Worm (Caenorhabditis elegans): ENCODE results near the gene dgk-5.

The dgk-5 gene

DNA sequence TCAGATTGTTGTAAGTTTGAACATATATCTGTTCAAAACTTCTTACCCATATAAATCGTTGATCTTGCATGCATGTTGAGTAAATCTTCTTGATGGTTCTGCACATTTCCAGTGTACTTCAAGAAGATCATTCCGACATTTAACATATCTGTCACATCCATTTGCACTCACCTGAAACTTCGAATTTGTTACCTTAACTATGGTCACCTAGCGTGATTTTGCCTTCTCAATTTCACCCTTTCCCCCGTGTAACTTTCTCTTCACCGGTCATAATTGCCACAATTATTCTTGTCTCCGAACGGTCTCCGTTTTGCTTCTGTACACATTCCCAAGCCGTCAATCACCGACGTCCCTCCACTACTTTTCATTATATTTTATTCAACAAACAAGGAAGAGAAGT is 42.5 kb upstream of the dgk-5 start:
- TF ChIP-seq egl-5 (tag; optimal IDR thresholded peaks at IDR 0.05) (no peak), unc-39 (tag; optimal IDR thresholded peaks at IDR 0.05) (no peak), nhr-77 (tag; optimal IDR thresholded peaks at IDR 0.05) (no peak), snpc-4 (tag; optimal IDR thresholded peaks at IDR 0.05) (no peak), elt-1 (tag; optimal IDR thresholded peaks at IDR 0.05) (no peak), sea-2 (GFP tag; optimal IDR thresholded peaks at IDR 0.05) (no peak), nhr-25 (tag; optimal IDR thresholded peaks at IDR 0.05) (no peak), fkh-2 (tag; optimal IDR thresholded peaks at IDR 0.05) (no peak), fkh-10 (GFP tag; optimal IDR thresholded peaks at IDR 0.05) (no peak), fos-1 (tag; optimal IDR thresholded peaks at IDR 0.05) (no peak), nhr-43 (tag; optimal IDR thresholded peaks at IDR 0.05; ENCODE audit: poor library complexity, severe bottlenecking) (no peak), nhr-12 (tag; optimal IDR thresholded peaks at IDR 0.05) (no peak), nhr-11 (tag; optimal IDR thresholded peaks at IDR 0.05) (no peak), zag-1 (tag; optimal IDR thresholded peaks at IDR 0.05) (no peak), mml-1 (tag; optimal IDR thresholded peaks at IDR 0.05) (no peak), daf-12 (tag; optimal IDR thresholded peaks at IDR 0.05) (no peak), lin-15B (tag; optimal IDR thresholded peaks at IDR 0.05) (no peak), elt-3 (tag; optimal IDR thresholded peaks at IDR 0.05) (no peak), lin-39 (tag; optimal IDR thresholded peaks at IDR 0.05) (no peak), eor-1 (tag; optimal IDR thresholded peaks at IDR 0.05) (no peak)

DNA sequence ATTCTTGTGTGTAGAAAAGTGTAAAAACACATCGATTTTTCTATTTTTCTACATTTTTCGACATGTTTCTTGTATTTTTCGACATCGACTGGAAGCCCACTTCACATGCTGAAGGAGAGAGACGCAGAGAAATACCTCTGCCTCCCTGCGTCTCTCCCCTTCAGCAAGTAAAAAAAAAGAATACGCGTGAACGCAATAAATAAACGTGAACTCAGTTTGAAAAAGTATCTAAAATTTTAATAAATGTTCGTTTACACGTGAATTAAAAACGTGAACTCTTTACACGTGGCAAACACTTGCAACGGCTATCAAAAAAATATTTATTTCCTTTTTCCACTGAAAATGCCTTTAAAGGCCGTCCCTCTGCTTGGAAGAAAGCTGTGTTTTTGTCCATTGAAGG is 31.9 kb upstream of the dgk-5 start, which contains the start of gene R05G9.1:
R05G9.1 (plus strand) TSS at position 343 of the 400 bp plus-strand sequence.
- TF ChIP-seq tbx-2 (tag; optimal IDR thresholded peaks at IDR 0.05), result no peak
- TF ChIP-seq nfya-1 (tag; optimal IDR thresholded peaks at IDR 0.05; ENCODE audit: insufficient read depth), result no peak
- no peak for TF ChIP-seq ztf-4 (tag; optimal IDR thresholded peaks at IDR 0.05)
- TF ChIP-seq nhr-67 (tag; optimal IDR thresholded peaks at IDR 0.05), result no peak
- no peak for TF ChIP-seq R02D3.7 (tag; optimal IDR thresholded peaks at IDR 0.05)
- TF ChIP-seq daf-12 (tag; optimal IDR thresholded peaks at IDR 0.05), result no peak
- no peak for TF ChIP-seq elt-1 (tag; optimal IDR thresholded peaks at IDR 0.05)
- no peak for TF ChIP-seq nhr-11 (tag; optimal IDR thresholded peaks at IDR 0.05)
- no peak for TF ChIP-seq egl-5 (tag; optimal IDR thresholded peaks at IDR 0.05)
- TF ChIP-seq elt-2 (tag; optimal IDR thresholded peaks at IDR 0.05), result no peak
- TF ChIP-seq sea-2 (GFP tag; optimal IDR thresholded peaks at IDR 0.05), result no peak
- TF ChIP-seq unc-39 (tag; optimal IDR thresholded peaks at IDR 0.05), result no peak
- TF ChIP-seq fos-1 (tag; optimal IDR thresholded peaks at IDR 0.05), result no peak
- TF ChIP-seq ceh-9 (tag; optimal IDR thresholded peaks at IDR 0.05), result no peak
- no peak for TF ChIP-seq lin-15B (tag; optimal IDR thresholded peaks at IDR 0.05)
- no peak for TF ChIP-seq elt-3 (tag; optimal IDR thresholded peaks at IDR 0.05)

DNA sequence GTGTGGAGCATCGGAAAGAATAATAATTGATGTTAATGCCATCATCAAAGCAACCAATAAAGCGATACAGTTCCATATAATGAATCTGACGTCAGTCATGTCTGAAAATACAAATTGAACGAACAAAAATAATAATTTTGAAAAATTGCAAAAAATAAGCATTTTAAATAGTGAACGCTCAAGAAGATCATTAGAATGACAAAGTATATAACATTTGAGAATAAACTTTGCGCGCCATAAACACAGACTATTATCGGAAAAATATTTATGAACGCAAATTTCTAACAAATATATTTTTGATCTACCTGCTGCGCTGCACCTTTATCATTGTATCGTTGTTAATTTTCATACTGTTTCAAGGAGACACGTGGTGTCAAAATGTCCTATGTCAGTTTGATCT is 30.5 kb upstream of the dgk-5 start, which contains the start of gene R05G9.3:
R05G9.3 (minus strand) TSS at position 101 of the 400 bp plus-strand sequence.
- no peak for TF ChIP-seq sea-2 (GFP tag; optimal IDR thresholded peaks at IDR 0.05)
- no peak for TF ChIP-seq egl-27 (tag; optimal IDR thresholded peaks at IDR 0.05)
- no peak for TF ChIP-seq hmg-11 (tag; optimal IDR thresholded peaks at IDR 0.05)
- no peak for TF ChIP-seq R02D3.7 (tag; optimal IDR thresholded peaks at IDR 0.05)
- TF ChIP-seq unc-62 (GFP tag; optimal IDR thresholded peaks at IDR 0.05), result no peak
- TF ChIP-seq eor-1 (tag; optimal IDR thresholded peaks at IDR 0.05), result no peak
- TF ChIP-seq fkh-2 (tag; optimal IDR thresholded peaks at IDR 0.05), result no peak
- no peak for TF ChIP-seq daf-12 (tag; optimal IDR thresholded peaks at IDR 0.05)
- no peak for TF ChIP-seq ztf-4 (tag; optimal IDR thresholded peaks at IDR 0.05)
- no peak for TF ChIP-seq fos-1 (tag; optimal IDR thresholded peaks at IDR 0.05)
- TF ChIP-seq ama-1 (optimal IDR thresholded peaks at IDR 0.05), result no peak

DNA sequence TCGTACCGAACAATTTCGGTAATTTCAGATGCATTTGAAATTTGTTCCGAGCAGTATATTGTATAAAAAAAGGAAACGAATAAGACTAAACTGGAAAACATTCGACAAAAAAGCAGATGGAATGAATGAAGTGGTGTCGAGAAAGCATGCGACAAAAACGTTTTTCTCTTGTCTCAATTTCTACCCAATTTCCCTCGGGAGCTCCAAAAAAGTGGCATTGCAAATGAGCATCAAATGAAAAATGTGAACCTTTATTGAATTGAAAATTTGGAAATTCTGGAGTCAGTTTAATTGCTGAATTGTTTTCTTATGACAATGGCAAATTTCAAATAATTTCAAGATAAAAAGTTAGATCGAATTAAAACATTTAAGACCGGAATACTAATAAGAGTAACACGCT is 29.3 kb upstream of the dgk-5 start, which contains the start of gene R05G9.5:
R05G9.5 (minus strand) TSS at position 101 of the 400 bp plus-strand sequence.
- TF ChIP-seq ZK546.5 (tag; optimal IDR thresholded peaks at IDR 0.05) (no peak), nfya-1 (tag; optimal IDR thresholded peaks at IDR 0.05; ENCODE audit: insufficient read depth) (no peak), skn-1 (tag; optimal IDR thresholded peaks at IDR 0.05) (no peak), ceh-9 (tag; optimal IDR thresholded peaks at IDR 0.05) (no peak), lin-15B (tag; optimal IDR thresholded peaks at IDR 0.05) (no peak), egl-5 (tag; optimal IDR thresholded peaks at IDR 0.05) (no peak), lsy-12 (tag; optimal IDR thresholded peaks at IDR 0.05) (no peak), elt-1 (tag; optimal IDR thresholded peaks at IDR 0.05) (no peak), ceh-82 (tag; optimal IDR thresholded peaks at IDR 0.05) (no peak), zag-1 (tag; optimal IDR thresholded peaks at IDR 0.05) (no peak), nhr-28 (tag; optimal IDR thresholded peaks at IDR 0.05) (no peak), unc-39 (tag; optimal IDR thresholded peaks at IDR 0.05) (no peak), elt-2 (tag; optimal IDR thresholded peaks at IDR 0.05) (no peak), pqm-1 (tag; optimal IDR thresholded peaks at IDR 0.05) (no peak)
